Worm (Caenorhabditis elegans): ENCODE results near the gene F35C8.5.

The F35C8.5 gene

DNA sequence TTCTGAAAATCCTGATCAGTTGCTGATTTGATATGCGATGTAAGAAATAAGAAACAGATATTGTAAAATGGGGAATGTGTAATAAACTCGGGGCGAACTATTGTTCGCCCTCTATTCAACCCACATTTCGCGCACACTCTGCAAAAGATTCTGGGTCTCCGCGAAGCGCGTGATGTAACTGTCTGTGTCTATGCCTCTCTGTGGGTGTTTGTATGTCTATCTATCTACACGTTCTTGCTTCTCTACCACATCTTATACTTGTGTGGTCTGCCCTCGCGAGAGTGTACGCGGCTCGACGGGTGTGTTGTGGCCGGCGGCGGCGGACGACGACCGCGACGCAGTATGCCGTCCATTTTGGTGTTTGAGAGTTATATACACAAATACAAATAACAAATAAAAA lies 29.1 kb upstream of the F35C8.5 start (continued):
- TF ChIP-seq fos-1 (tag; optimal IDR thresholded peaks at IDR 0.05) (peak; percentile 49), mdl-1 (tag; optimal IDR thresholded peaks at IDR 0.05) (peak; percentile 67 to 78), unc-55 (GFP tag; optimal IDR thresholded peaks at IDR 0.05) (peak; percentile 77), nhr-77 (tag; optimal IDR thresholded peaks at IDR 0.05) (no peak), Y55F3AM.14 (GFP tag; optimal IDR thresholded peaks at IDR 0.05) (peak; percentile 61), lin-39 (tag; optimal IDR thresholded peaks at IDR 0.05) (no peak), nhr-23 (tag; optimal IDR thresholded peaks at IDR 0.05) (no peak), peb-1 (tag; optimal IDR thresholded peaks at IDR 0.05) (peak; percentile 52), unc-62 (GFP tag; optimal IDR thresholded peaks at IDR 0.05) (no peak), ceh-82 (tag; optimal IDR thresholded peaks at IDR 0.05) (no peak), skn-1 (tag; optimal IDR thresholded peaks at IDR 0.05) (no peak), nhr-237 (tag; optimal IDR thresholded peaks at IDR 0.05) (no peak), snpc-4 (tag; optimal IDR thresholded peaks at IDR 0.05) (peak; percentile 32), crh-2 (tag; optimal IDR thresholded peaks at IDR 0.05) (peak; percentile 77), aly-2 (tag; optimal IDR thresholded peaks at IDR 0.05) (no peak), nhr-12 (tag; optimal IDR thresholded peaks at IDR 0.05) (no peak), ztf-4 (tag; optimal IDR thresholded peaks at IDR 0.05) (no peak), elt-1 (tag; optimal IDR thresholded peaks at IDR 0.05) (no peak), ZK546.5 (tag; optimal IDR thresholded peaks at IDR 0.05) (no peak), lsy-2 (tag; optimal IDR thresholded peaks at IDR 0.05) (peak in 1 of 2 experiments; percentile 62), unc-39 (tag; optimal IDR thresholded peaks at IDR 0.05) (no peak), F13H6.1 (tag; optimal IDR thresholded peaks at IDR 0.05) (peak; percentile 75)

DNA sequence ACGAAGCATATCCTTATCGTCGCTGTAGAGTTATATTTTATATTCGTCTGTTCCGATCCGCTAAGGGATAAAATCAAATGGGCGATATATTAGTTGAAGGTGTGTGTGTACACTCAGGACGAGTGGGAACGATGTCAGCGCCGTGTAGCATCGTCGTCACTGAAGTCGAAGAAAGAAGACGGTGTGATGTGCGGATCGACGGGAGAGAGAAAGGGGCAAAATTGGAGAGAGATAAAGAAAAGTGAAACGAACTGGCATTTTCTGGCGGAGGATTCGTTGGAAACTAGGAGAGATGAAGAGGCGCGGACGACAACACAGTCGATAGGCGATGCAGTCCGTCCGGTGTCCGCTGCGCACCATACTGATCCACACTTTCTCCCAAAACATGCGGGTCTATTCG lies 27.7 kb upstream of the F35C8.5 start, which contains the start of gene C26B9.3:
C26B9.3 (plus strand) TSS at position 343 of the 400 bp plus-strand sequence.
- TF ChIP-seq fos-1 (tag; optimal IDR thresholded peaks at IDR 0.05) (peak; percentile 14), lsy-2 (tag; optimal IDR thresholded peaks at IDR 0.05) (no peak), ztf-1 (GFP tag; conservative IDR thresholded peaks at IDR 0.05) (no peak), skn-1 (tag; optimal IDR thresholded peaks at IDR 0.05) (no peak), blmp-1 (tag; optimal IDR thresholded peaks at IDR 0.05; ENCODE audit: insufficient read depth) (peak; percentile 87), nhr-21 (tag; optimal IDR thresholded peaks at IDR 0.05) (peak; percentile 24)

DNA sequence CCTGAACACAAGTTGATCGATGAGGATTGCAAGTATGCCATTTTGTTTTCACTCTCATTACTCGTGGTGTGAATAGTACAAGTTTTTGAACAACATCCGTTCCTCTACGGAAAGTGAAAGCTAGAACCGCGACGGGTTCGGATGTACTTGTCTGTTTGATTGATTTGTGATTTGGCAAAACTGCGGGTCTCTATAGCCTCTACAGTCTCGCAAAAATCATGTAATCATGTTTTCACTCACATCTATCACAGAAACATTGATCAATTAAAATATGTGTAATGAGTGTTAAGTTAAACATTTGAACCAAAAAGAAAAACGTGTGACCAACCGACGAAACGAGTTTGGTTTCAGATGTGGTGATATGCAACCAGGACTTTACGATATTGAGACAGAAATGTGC lies 26.3 kb upstream of the F35C8.5 start:
- TF ChIP-seq nhr-25 (tag; optimal IDR thresholded peaks at IDR 0.05) (peak; percentile 69), egl-27 (tag; optimal IDR thresholded peaks at IDR 0.05) (peak; percentile 15), ztf-1 (GFP tag; conservative IDR thresholded peaks at IDR 0.05) (no peak), unc-62 (GFP tag; optimal IDR thresholded peaks at IDR 0.05) (peak; percentile 9), sma-9 (GFP tag; optimal IDR thresholded peaks at IDR 0.05) (peak; percentile 45), sma-9 (tag; optimal IDR thresholded peaks at IDR 0.05) (no peak), nhr-77 (tag; optimal IDR thresholded peaks at IDR 0.05) (no peak), blmp-1 (tag; optimal IDR thresholded peaks at IDR 0.05; ENCODE audit: insufficient read depth) (peak; percentile 94), nhr-21 (tag; optimal IDR thresholded peaks at IDR 0.05) (peak; percentile 17), sma-3 (GFP tag; optimal IDR thresholded peaks at IDR 0.05) (peak; percentile 16)

DNA sequence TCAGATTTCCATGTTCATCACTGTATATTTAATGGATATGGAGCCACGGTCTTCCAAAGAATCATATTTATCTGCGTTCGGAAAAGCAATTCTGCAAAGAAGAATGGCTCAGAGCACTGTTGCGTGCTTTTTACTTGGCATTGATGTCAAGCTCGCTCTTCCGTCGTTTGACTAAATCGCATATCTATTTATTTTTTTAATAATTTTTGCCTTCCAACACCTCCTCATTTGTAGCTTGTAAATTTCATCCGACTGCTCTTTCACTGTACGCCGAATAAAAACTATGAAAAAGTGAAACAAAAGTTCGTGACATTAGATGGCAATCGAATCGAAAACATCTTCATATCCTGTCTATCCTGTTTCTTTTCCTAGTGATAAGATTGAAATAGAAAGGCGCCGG lies 25.7 kb upstream of the F35C8.5 start, which contains the start of gene C26B9.2:
C26B9.2 (plus strand) TSS at position 301 of the 400 bp plus-strand sequence.
- TF ChIP-seq zag-1 (tag; optimal IDR thresholded peaks at IDR 0.05) = no peak
- no peak for TF ChIP-seq C34F6.9 (tag; optimal IDR thresholded peaks at IDR 0.05)

DNA sequence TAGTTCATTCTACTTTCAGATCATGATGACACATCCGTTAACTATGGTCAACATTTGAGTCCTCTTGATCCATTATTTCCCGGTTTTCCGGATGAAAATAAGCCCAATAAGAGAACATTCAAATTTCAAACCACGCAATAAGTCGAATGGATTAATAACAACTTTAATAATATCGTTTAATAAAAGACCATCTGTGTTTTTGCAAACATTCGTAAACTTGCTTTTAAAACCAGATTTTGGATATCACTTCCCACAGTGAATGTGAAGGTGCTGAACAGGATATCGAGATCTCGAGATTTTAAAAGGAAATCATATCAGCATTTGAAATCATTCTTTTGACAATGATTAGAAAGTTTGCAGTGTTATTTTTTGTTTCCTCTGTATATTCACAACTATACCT lies 23.6 kb upstream of the F35C8.5 start, which contains the start of gene C26B9.7:
C26B9.7 (plus strand) TSS at position 301 of the 400 bp plus-strand sequence.
- TF ChIP-seq lin-13 (GFP tag; optimal IDR thresholded peaks at IDR 0.05) = no peak
- no peak for TF ChIP-seq crh-2 (tag; optimal IDR thresholded peaks at IDR 0.05)
- no peak for TF ChIP-seq snpc-4 (tag; optimal IDR thresholded peaks at IDR 0.05)
- no peak for TF ChIP-seq unc-62 (GFP tag; optimal IDR thresholded peaks at IDR 0.05)
- no peak for TF ChIP-seq nhr-10 (tag; optimal IDR thresholded peaks at IDR 0.05)
- no peak for TF ChIP-seq ama-1 (optimal IDR thresholded peaks at IDR 0.05)
- TF ChIP-seq nhr-129 (tag; optimal IDR thresholded peaks at IDR 0.05) = no peak
- TF ChIP-seq C34F6.9 (tag; optimal IDR thresholded peaks at IDR 0.05) = no peak
- TF ChIP-seq sma-3 (GFP tag; optimal IDR thresholded peaks at IDR 0.05) = no peak
- no peak for TF ChIP-seq mab-5 (tag; optimal IDR thresholded peaks at IDR 0.05)
- no peak for TF ChIP-seq elt-3 (tag; optimal IDR thresholded peaks at IDR 0.05)
- no peak for TF ChIP-seq egl-27 (tag; optimal IDR thresholded peaks at IDR 0.05)
- TF ChIP-seq R02D3.7 (tag; optimal IDR thresholded peaks at IDR 0.05) = no peak
- TF ChIP-seq sma-9 (GFP tag; optimal IDR thresholded peaks at IDR 0.05) = no peak
- TF ChIP-seq sma-9 (tag; optimal IDR thresholded peaks at IDR 0.05) = no peak
- no peak for TF ChIP-seq nhr-77 (tag; optimal IDR thresholded peaks at IDR 0.05)

All from whole organism, L2 larva.